Fruit fly (Drosophila melanogaster): Measurements from ENCODE around the gene CG12237.

- TF ChIP-seq pan (optimal IDR thresholded peaks at IDR 0.05) (no peak), usp (GFP tag; optimal IDR thresholded peaks at IDR 0.05) (no peak), EcR (GFP tag; optimal IDR thresholded peaks at IDR 0.05) (no peak)
Measured at dm6 chrX:19683040-19683875, 40.6 kb upstream of the CG12237 start, which contains the start of the genes dome and Ubqn.
